Worm (Caenorhabditis elegans): Measurements from ENCODE around the gene Y58A7A.1.

Gene Y58A7A.1

DNA sequence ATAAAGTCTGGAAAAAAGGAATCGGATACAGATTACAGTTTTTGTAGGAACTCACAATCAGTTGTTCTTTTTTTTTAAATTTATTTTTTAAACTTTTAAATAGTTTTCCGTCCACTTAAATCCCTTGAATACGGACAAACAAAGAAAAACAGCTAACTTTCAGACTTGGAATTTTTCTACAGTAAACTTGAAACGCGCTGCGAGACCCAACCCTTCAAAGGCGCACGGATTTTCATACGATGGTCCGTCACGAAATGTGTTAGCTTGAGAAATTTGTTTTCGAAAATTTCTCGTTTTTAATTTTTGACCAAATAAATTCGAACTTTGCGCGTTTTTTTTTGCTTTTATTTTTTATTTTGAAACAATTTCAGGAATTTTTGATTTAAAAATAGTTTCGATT is 22.8 kb downstream of the Y58A7A.1 start:
- TF ChIP-seq ceh-16 (tag; optimal IDR thresholded peaks at IDR 0.05), result no peak

DNA sequence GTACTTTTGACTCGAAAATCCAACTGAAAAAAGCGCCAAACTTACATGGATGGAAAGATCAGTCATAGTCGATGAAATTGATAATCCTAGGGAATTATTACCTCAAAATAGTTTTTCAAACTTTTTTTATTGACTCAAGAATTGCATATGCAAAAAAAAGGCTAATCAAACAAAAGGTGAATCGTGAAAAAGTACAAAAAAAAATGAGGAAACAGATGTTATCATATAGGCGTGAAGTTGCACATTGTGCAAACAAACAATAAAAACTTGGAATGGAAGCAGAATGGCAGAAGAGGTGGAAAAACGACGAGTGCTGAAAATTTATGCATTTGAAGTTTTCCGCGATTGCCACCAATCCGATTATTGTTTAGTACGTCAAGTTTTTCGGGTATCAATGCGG is 23.2 kb downstream of the Y58A7A.1 start, which contains the start of gene exc-14:
Gene exc-14, minus strand, starts transcription at position 101 of the 400 bp plus-strand sequence.
- TF ChIP-seq R02D3.7 (tag; optimal IDR thresholded peaks at IDR 0.05) (no peak), unc-39 (tag; optimal IDR thresholded peaks at IDR 0.05) (no peak), pqm-1 (tag; optimal IDR thresholded peaks at IDR 0.05) (no peak), tbx-2 (tag; optimal IDR thresholded peaks at IDR 0.05) (no peak), nhr-25 (tag; optimal IDR thresholded peaks at IDR 0.05) (no peak), hmg-11 (tag; optimal IDR thresholded peaks at IDR 0.05) (no peak), elt-3 (tag; optimal IDR thresholded peaks at IDR 0.05) (no peak), elt-2 (tag; optimal IDR thresholded peaks at IDR 0.05) (no peak), nhr-28 (tag; optimal IDR thresholded peaks at IDR 0.05) (no peak), mml-1 (tag; optimal IDR thresholded peaks at IDR 0.05) (no peak), egl-27 (tag; optimal IDR thresholded peaks at IDR 0.05) (no peak), ceh-28 (tag; optimal IDR thresholded peaks at IDR 0.05) (no peak), nhr-77 (tag; optimal IDR thresholded peaks at IDR 0.05) (no peak), egl-5 (tag; optimal IDR thresholded peaks at IDR 0.05) (no peak), nhr-12 (tag; optimal IDR thresholded peaks at IDR 0.05) (no peak), jun-1 (tag; optimal IDR thresholded peaks at IDR 0.05) (no peak), unc-62 (GFP tag; optimal IDR thresholded peaks at IDR 0.05) (no peak), ZK546.5 (tag; optimal IDR thresholded peaks at IDR 0.05) (no peak)

DNA sequence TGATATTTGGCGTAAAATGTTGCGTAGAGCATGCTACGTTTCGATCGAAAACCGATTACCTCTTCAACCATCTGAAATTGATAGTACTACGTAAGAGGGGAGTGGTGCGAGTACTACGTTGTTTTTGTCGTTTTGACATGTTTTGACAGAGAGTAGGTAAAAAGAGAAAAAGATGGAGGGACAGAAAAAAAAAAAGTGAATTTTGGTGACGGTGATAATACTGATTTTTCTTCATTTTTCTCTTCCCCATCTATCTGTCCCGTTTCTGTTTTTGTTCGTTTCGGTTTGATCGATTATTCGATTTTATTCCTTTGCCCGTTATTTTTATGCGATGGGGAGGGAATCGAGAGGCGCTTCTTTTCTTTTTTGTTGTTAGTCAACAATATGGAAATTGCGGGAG is 28.4 kb downstream of the Y58A7A.1 start, which contains the start of gene K11D12.8:
Gene K11D12.8, minus strand, starts transcription at position 77 of the 400 bp plus-strand sequence.
- no peak for TF ChIP-seq lin-39 (tag; optimal IDR thresholded peaks at IDR 0.05)
- TF ChIP-seq egl-27 (tag; optimal IDR thresholded peaks at IDR 0.05), result no peak
- TF ChIP-seq pha-4 (tag; optimal IDR thresholded peaks at IDR 0.05), result no peak
- no peak for TF ChIP-seq nhr-76 (tag; optimal IDR thresholded peaks at IDR 0.05)
- no peak for TF ChIP-seq nhr-237 (tag; optimal IDR thresholded peaks at IDR 0.05)
- no peak for TF ChIP-seq ZK546.5 (tag; optimal IDR thresholded peaks at IDR 0.05)
- TF ChIP-seq jun-1 (tag; optimal IDR thresholded peaks at IDR 0.05), result no peak
- TF ChIP-seq hmg-11 (tag; optimal IDR thresholded peaks at IDR 0.05), result no peak
- TF ChIP-seq fkh-2 (tag; optimal IDR thresholded peaks at IDR 0.05), result no peak
- TF ChIP-seq ceh-9 (tag; optimal IDR thresholded peaks at IDR 0.05), result no peak
- TF ChIP-seq unc-62 (GFP tag; optimal IDR thresholded peaks at IDR 0.05), result no peak
- TF ChIP-seq fkh-10 (GFP tag; optimal IDR thresholded peaks at IDR 0.05), result no peak
- TF ChIP-seq nhr-77 (tag; optimal IDR thresholded peaks at IDR 0.05), result no peak

DNA sequence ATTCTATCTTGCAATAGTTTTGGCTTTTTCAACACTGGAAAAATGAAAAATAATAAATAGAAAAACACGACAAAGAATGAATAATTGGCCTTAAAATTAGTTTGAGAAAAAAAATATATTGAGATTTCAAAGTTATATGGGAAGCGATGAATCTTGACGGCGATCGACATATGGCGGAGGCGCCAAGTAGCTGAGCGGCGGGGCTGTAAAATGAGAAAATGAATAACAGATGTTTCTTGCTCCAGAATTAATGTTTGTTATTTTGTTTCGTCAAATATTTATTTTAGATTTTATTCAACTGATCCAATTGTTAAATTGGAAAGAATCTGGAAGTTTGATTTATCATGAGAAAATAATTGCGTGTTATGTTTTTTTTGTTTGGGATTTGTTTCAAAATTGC is 29.8 kb downstream of the Y58A7A.1 start, which contains the start of gene K11D12.11:
Gene K11D12.11, minus strand, starts transcription at position 42 of the 400 bp plus-strand sequence.
- no peak for TF ChIP-seq ceh-28 (tag; optimal IDR thresholded peaks at IDR 0.05)
- TF ChIP-seq nhr-67 (tag; optimal IDR thresholded peaks at IDR 0.05), result no peak
- TF ChIP-seq nfya-1 (tag; optimal IDR thresholded peaks at IDR 0.05; ENCODE audit: insufficient read depth), result no peak
- TF ChIP-seq jun-1 (tag; optimal IDR thresholded peaks at IDR 0.05), result no peak
- no peak for TF ChIP-seq nhr-28 (tag; optimal IDR thresholded peaks at IDR 0.05)
- TF ChIP-seq ceh-82 (tag; optimal IDR thresholded peaks at IDR 0.05), result no peak
- TF ChIP-seq skn-1 (tag; optimal IDR thresholded peaks at IDR 0.05), result no peak
- no peak for TF ChIP-seq nhr-23 (tag; optimal IDR thresholded peaks at IDR 0.05)
- no peak for TF ChIP-seq unc-62 (GFP tag; optimal IDR thresholded peaks at IDR 0.05)
- TF ChIP-seq ztf-4 (tag; optimal IDR thresholded peaks at IDR 0.05), result no peak
- TF ChIP-seq elt-1 (tag; optimal IDR thresholded peaks at IDR 0.05), result no peak
- no peak for TF ChIP-seq pqm-1 (tag; optimal IDR thresholded peaks at IDR 0.05)

DNA sequence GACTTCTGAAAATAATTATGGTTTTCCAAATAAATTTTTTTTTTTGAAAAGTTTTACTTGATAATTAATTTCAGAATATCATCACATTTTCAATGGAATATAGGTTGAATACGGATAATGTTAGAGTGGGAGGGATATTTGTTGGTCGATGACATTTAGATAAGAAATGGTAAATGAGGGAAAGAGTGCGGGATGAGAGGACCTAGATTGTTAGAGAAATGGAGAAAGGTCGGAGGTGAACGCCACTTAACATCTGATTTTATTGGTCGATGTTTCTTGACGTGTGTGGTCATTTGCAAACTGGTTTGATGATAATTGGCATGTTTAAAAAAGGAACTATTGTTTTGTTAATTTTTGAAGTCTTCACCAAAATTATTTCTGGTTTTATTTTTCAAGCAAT is 30.9 kb downstream of the Y58A7A.1 start:
- TF ChIP-seq nhr-25 (tag; optimal IDR thresholded peaks at IDR 0.05) (peak; percentile 60), nhr-237 (tag; optimal IDR thresholded peaks at IDR 0.05) (no peak), ztf-4 (tag; optimal IDR thresholded peaks at IDR 0.05) (no peak), ZK546.5 (tag; optimal IDR thresholded peaks at IDR 0.05) (no peak)

DNA sequence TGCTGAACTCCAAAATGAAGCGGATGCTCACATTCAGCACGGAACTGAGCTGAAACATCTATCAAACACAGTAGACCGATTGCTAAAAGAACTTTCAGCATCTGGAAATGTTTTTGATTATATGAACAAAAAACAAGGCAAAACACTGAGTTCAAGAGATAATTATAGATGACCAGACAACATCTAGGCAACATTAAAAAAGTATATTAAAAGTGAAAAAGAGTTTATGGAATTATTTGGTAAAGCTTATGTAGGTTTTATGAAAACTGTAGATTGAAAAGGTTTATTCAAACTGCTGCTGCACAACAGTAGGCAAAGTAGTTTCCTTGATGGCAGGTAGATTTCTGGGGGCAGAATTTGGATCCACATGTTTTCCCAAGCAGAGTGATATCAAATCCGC is 33.0 kb downstream of the Y58A7A.1 start, which contains the start of gene K11D12.7:
Gene K11D12.7, minus strand, starts transcription at position 101 of the 400 bp plus-strand sequence.
- TF ChIP-seq pqm-1 (tag; optimal IDR thresholded peaks at IDR 0.05), result no peak
- no peak for TF ChIP-seq nhr-237 (tag; optimal IDR thresholded peaks at IDR 0.05)
- no peak for TF ChIP-seq aly-2 (tag; optimal IDR thresholded peaks at IDR 0.05)
- TF ChIP-seq nhr-43 (tag; optimal IDR thresholded peaks at IDR 0.05; ENCODE audit: poor library complexity, severe bottlenecking), result no peak
- no peak for TF ChIP-seq nfya-1 (tag; optimal IDR thresholded peaks at IDR 0.05; ENCODE audit: insufficient read depth)
- no peak for TF ChIP-seq nhr-25 (tag; optimal IDR thresholded peaks at IDR 0.05)
